Worm (Caenorhabditis elegans) whole organism, L3 larva: ENCODE data around the gene srz-63.

Experiments
- R02D3.7 ChIP-seq: fragments of 150-350 bp; optimal IDR thresholded peaks from 2 replicates; lab custom pipeline; 2014; ENCODE audit warnings: missing biosample characterization, missing genetic modification characterization
- aly-2 ChIP-seq: fragments of 150-350 bp; optimal IDR thresholded peaks from 2 replicates; lab custom pipeline; 2014; ENCODE audit warnings: missing biosample characterization, missing genetic modification characterization
- ceh-16 ChIP-seq: sonication (generic microtip); optimal IDR thresholded peaks from 2 replicates; lab custom pipeline; 2017; ENCODE audit warnings: missing biosample characterization, missing genetic modification characterization
- ceh-28 ChIP-seq: fragments of 150-350 bp; optimal IDR thresholded peaks from 2 replicates; lab custom pipeline; 2014; ENCODE audit warnings: missing biosample characterization, missing genetic modification reagents, missing genetic modification characterization
- ceh-9 ChIP-seq: sonication (generic microtip); optimal IDR thresholded peaks from 2 replicates; lab custom pipeline; 2018; ENCODE audit warnings: missing biosample characterization, missing genetic modification characterization
- daf-12 ChIP-seq: fragments of 150-350 bp; optimal IDR thresholded peaks from 2 replicates; lab custom pipeline; 2014; ENCODE audit warnings: missing biosample characterization, missing genetic modification reagents, missing genetic modification characterization
- egl-27 ChIP-seq: sonication (generic microtip); optimal IDR thresholded peaks from 4 replicates; lab custom pipeline; 2017; ENCODE audit warnings: missing biosample characterization, missing genetic modification reagents, missing genetic modification characterization
- elt-2 ChIP-seq: sonication (generic microtip); optimal IDR thresholded peaks from 2 replicates; lab custom pipeline; 2016; ENCODE audit warnings: missing genetic modification reagents, mild to moderate bottlenecking, missing genetic modification characterization, missing compliant biosample characterization
- eor-1 ChIP-seq, 2 experiments: fragments of 150-350 bp; optimal IDR thresholded peaks; 2 replicates each; lab custom pipeline; 2014 to 2018; ENCODE audit warnings: missing biosample characterization in 2 of 2, missing genetic modification characterization in 2 of 2
- fkh-10 ChIP-seq: sonication (generic microtip); optimal IDR thresholded peaks from 2 replicates; lab custom pipeline; 2017; ENCODE audit warnings: missing biosample characterization, missing genetic modification reagents, missing genetic modification characterization
- fkh-2 ChIP-seq: fragments of 150-350 bp; optimal IDR thresholded peaks from 2 replicates; lab custom pipeline; 2014; ENCODE audit warnings: missing biosample characterization, missing genetic modification reagents, missing genetic modification characterization
- fos-1 ChIP-seq: fragments of 150-350 bp; optimal IDR thresholded peaks from 2 replicates; lab custom pipeline; 2014; ENCODE audit warnings: missing biosample characterization, missing genetic modification characterization
- hmg-11 ChIP-seq: sonication (generic microtip); optimal IDR thresholded peaks from 2 replicates; lab custom pipeline; 2016; ENCODE audit warnings: missing genetic modification characterization, missing compliant biosample characterization
- jun-1 ChIP-seq: fragments of 150-350 bp; optimal IDR thresholded peaks from 2 replicates; lab custom pipeline; 2014; ENCODE audit warnings: missing biosample characterization, missing genetic modification reagents, missing genetic modification characterization
- lin-15B ChIP-seq: fragments of 150-350 bp; optimal IDR thresholded peaks from 2 replicates; lab custom pipeline; 2014; ENCODE audit warnings: missing biosample characterization, missing genetic modification characterization
- lsy-12 ChIP-seq: sonication (generic microtip); optimal IDR thresholded peaks from 2 replicates; lab custom pipeline; 2016; ENCODE audit warnings: mild to moderate bottlenecking, missing genetic modification characterization, missing compliant biosample characterization
- mdl-1 ChIP-seq: fragments of 150-350 bp; optimal IDR thresholded peaks from 2 replicates; lab custom pipeline; 2014; ENCODE audit warnings: missing biosample characterization, missing genetic modification characterization
- mml-1 ChIP-seq: fragments of 150-350 bp; sonication (generic microtip); optimal IDR thresholded peaks from 3 replicates; lab custom pipeline; 2014; ENCODE audit warnings: missing biosample characterization, missing genetic modification characterization
- nfya-1 ChIP-seq: sonication (generic microtip); optimal IDR thresholded peaks from 2 replicates; lab custom pipeline; 2017; ENCODE audit warnings: missing genetic modification characterization, mild to moderate bottlenecking, missing compliant biosample characterization, antibody characterized with exemption, moderate library complexity; ENCODE audit not compliant: insufficient read depth
- nhr-12 ChIP-seq: fragments of 150-350 bp; optimal IDR thresholded peaks from 2 replicates; lab custom pipeline; 2014; ENCODE audit warnings: missing biosample characterization, missing genetic modification characterization
- nhr-237 ChIP-seq: fragments of 150-350 bp; optimal IDR thresholded peaks from 2 replicates; lab custom pipeline; 2014; ENCODE audit warnings: missing biosample characterization, missing genetic modification characterization
- nhr-25 ChIP-seq: sonication (generic microtip); optimal IDR thresholded peaks from 2 replicates; lab custom pipeline; 2017; ENCODE audit warnings: missing biosample characterization, missing genetic modification characterization
- nhr-28 ChIP-seq: fragments of 150-350 bp; optimal IDR thresholded peaks from 2 replicates; lab custom pipeline; 2014; ENCODE audit warnings: missing biosample characterization, missing genetic modification characterization
- nhr-76 ChIP-seq: fragments of 150-350 bp; sonication (generic microtip); optimal IDR thresholded peaks from 5 replicates; lab custom pipeline; 2014; ENCODE audit warnings: missing biosample characterization, missing genetic modification characterization
- nhr-77 ChIP-seq: fragments of 150-350 bp; optimal IDR thresholded peaks from 2 replicates; lab custom pipeline; 2014; ENCODE audit warnings: missing biosample characterization, missing genetic modification characterization
- pha-4 ChIP-seq: fragments of 150-350 bp; optimal IDR thresholded peaks from 2 replicates; lab custom pipeline; 2014; ENCODE audit warnings: missing biosample characterization, missing genetic modification reagents, missing genetic modification characterization
- sea-2 ChIP-seq: fragments of 150-350 bp; sonication (generic microtip); optimal IDR thresholded peaks from 4 replicates; lab custom pipeline; 2014; ENCODE audit warnings: missing biosample characterization, missing genetic modification reagents, missing genetic modification characterization
- skn-1 ChIP-seq: fragments of 150-350 bp; optimal IDR thresholded peaks from 2 replicates; lab custom pipeline; 2014; ENCODE audit warnings: missing biosample characterization, missing genetic modification characterization
- tbx-2 ChIP-seq: sonication (generic microtip); optimal IDR thresholded peaks from 2 replicates; lab custom pipeline; 2016; ENCODE audit warnings: mild to moderate bottlenecking, missing genetic modification characterization, missing compliant biosample characterization
- unc-62 ChIP-seq: fragments of 150-350 bp; sonication (generic microtip); optimal IDR thresholded peaks from 4 replicates; lab custom pipeline; 2014; ENCODE audit warnings: missing biosample characterization, missing genetic modification reagents, missing genetic modification characterization
- zag-1 ChIP-seq: fragments of 150-350 bp; optimal IDR thresholded peaks from 2 replicates; lab custom pipeline; 2014; ENCODE audit warnings: missing biosample characterization, missing genetic modification characterization
- ztf-11 ChIP-seq: fragments of 150-350 bp; optimal IDR thresholded peaks from 2 replicates; lab custom pipeline; 2014; ENCODE audit warnings: missing biosample characterization, missing genetic modification characterization
- ztf-4 ChIP-seq: fragments of 150-350 bp; optimal IDR thresholded peaks from 2 replicates; lab custom pipeline; 2014; ENCODE audit warnings: missing biosample characterization, missing genetic modification characterization

srz-63 gene

ce11 chrII:1271814-1272213 lies 6.6 kb upstream of the srz-63 start, which contains the start of gene srw-66:
Gene srw-66, minus strand, starts transcription at chrII:1271914.
- no peak for TF ChIP-seq tbx-2 (tag; lab: Kevin White, UChicago)
- TF ChIP-seq nhr-76 (tag; lab: Kevin White, UChicago) = no peak
- no peak for TF ChIP-seq fos-1 (tag; lab: Kevin White, UChicago)
- TF ChIP-seq nhr-237 (tag; lab: Kevin White, UChicago) = no peak
- no peak for TF ChIP-seq eor-1 (tag; optimal IDR thresholded peaks at IDR 0.05; lab: Kevin White, UChicago)
- no peak for TF ChIP-seq mdl-1
- no peak for TF ChIP-seq nhr-28
- TF ChIP-seq mml-1 = no peak

DNA sequence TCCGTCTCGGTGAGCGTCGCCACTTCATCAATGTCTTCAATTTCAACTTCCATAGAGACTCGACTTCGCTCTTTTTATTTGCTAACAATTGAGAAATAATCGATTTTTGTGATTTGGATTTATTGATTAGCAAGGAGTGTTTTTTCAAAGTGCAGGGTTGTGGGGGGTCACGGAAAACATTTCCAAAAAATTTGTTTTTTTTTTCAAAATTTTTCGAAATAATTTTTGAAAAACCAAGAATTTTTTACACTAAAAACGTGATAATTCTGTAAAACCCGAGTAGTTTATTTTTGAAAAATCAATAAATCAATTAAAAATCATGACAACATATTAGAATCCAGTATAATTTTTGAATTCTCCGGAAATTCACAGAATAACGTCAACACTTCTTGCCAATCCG lies 3.0 kb upstream of the srz-63 start, which contains the start of gene Y57G7A.5:
Y57G7A.5 (minus strand) TSS at position 101 of the 400 bp plus-strand sequence.
- TF ChIP-seq ceh-28 (tag; lab: Kevin White, UChicago) (peak; percentile 24), nhr-12 (no peak), ceh-16 (no peak), jun-1 (tag; lab: Kevin White, UChicago) (no peak), unc-62 (GFP tag; lab: Kevin White, UChicago) (no peak), nhr-76 (tag; lab: Kevin White, UChicago) (no peak), fkh-10 (GFP tag; lab: Kevin White, UChicago) (no peak)

DNA sequence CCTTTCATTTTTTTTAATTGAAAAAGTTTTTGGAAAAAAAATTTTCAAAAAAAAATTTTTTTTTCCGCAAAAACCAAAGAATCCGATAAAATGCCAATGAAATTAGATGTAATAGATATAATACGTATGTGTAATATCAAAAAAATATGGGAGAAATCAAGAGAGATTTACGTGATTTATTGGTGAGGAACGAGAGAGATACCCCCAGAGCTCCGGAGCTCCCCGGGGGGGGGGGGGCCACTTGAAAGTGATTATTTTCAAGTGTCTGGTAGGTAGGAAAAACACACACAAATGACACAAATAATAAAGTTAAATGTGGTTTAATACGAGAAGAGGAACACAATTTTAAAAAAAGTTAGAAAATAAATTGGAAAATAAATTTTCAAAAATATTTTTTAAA lies 1.7 kb upstream of the srz-63 start, which contains the start of gene Y57G7A.11:
Y57G7A.11 (minus strand) TSS at position 101 of the 400 bp plus-strand sequence.
- TF ChIP-seq jun-1 (tag; lab: Kevin White, UChicago) = no peak
- no peak for TF ChIP-seq R02D3.7 (tag; lab: Kevin White, UChicago)
- TF ChIP-seq mdl-1 = no peak
- no peak for TF ChIP-seq nhr-76 (tag; lab: Kevin White, UChicago)
- TF ChIP-seq daf-12 (tag; lab: Kevin White, UChicago) = no peak
- no peak for TF ChIP-seq zag-1 (tag; lab: Kevin White, UChicago)

- TF ChIP-seq ztf-11 (tag; lab: Kevin White, UChicago) (no peak), fkh-10 (GFP tag; lab: Kevin White, UChicago) (no peak), tbx-2 (tag; lab: Kevin White, UChicago) (no peak), elt-2 (tag; lab: Kevin White, UChicago) (no peak), nfya-1 (tag; lab: Kevin White, UChicago) (no peak), lin-15B (no peak), daf-12 (tag; lab: Kevin White, UChicago) (no peak), hmg-11 (tag; lab: Kevin White, UChicago) (no peak), ztf-4 (tag; lab: Kevin White, UChicago) (no peak)
Observed at ce11 chrII:1284985-1285384, 6.5 kb downstream of the srz-63 start.

DNA sequence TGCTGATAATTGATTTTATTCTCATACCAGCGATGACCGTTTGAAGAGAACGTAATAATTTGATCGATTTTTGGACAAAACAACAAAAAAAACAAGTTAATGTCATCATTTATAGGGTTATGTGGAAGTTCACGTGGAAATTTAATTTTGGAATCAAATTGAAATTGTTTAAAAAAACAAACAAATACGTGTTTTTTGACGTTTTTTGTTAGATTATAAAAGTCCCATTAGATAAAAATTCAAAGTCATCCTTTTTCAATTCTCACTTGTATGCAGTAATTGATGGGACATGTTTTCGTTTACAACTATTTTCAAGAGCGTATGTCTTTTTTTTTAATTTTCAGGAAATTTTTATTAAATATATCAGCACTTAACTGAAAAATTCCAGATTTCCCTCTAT lies 7.1 kb downstream of the srz-63 start, which contains the start of the genes Y57G7A.6 and Y57G7A.3:
Y57G7A.6 (minus strand) TSS at position 101 of the 400 bp plus-strand sequence.
Y57G7A.3 (plus strand) TSS at position 269 of the 400 bp plus-strand sequence.
- no peak for TF ChIP-seq skn-1 (tag; lab: Kevin White, UChicago)
- no peak for TF ChIP-seq ztf-11 (tag; lab: Kevin White, UChicago)
- no peak for TF ChIP-seq pha-4 (tag; lab: Kevin White, UChicago)
- TF ChIP-seq egl-27 = no peak
- no peak for TF ChIP-seq ceh-16
- no peak for TF ChIP-seq nhr-25 (tag; lab: Kevin White, UChicago)
- no peak for TF ChIP-seq tbx-2 (tag; lab: Kevin White, UChicago)
- no peak for TF ChIP-seq nhr-77 (tag; lab: Kevin White, UChicago)
- no peak for TF ChIP-seq aly-2
- no peak for TF ChIP-seq lsy-12
- TF ChIP-seq elt-2 (tag; lab: Kevin White, UChicago) = no peak
- TF ChIP-seq fkh-10 (GFP tag; lab: Kevin White, UChicago) = no peak

ce11 chrII:1293157-1293556 lies 14.7 kb downstream of the srz-63 start, which contains the start of gene srz-64:
Gene srz-64, minus strand, starts transcription at chrII:1293257.
- no peak for TF ChIP-seq mml-1
- TF ChIP-seq ceh-9 (tag; lab: Kevin White, UChicago) = no peak
- TF ChIP-seq nhr-77 (tag; lab: Kevin White, UChicago) = no peak
- no peak for TF ChIP-seq lin-15B
- TF ChIP-seq R02D3.7 (tag; lab: Kevin White, UChicago) = no peak
- TF ChIP-seq skn-1 (tag; lab: Kevin White, UChicago) = no peak
- no peak for TF ChIP-seq egl-27
- no peak for TF ChIP-seq jun-1 (tag; lab: Kevin White, UChicago)
- no peak for TF ChIP-seq pha-4 (tag; lab: Kevin White, UChicago)
- TF ChIP-seq sea-2 (GFP tag; lab: Kevin White, UChicago) = no peak
- TF ChIP-seq tbx-2 (tag; lab: Kevin White, UChicago) = no peak
- TF ChIP-seq hmg-11 (tag; lab: Kevin White, UChicago) = no peak
- TF ChIP-seq lsy-12 = no peak
- no peak for TF ChIP-seq fkh-2 (tag; lab: Kevin White, UChicago)
